Fruit fly (Drosophila melanogaster) whole organism, pupa: ENCODE results near the gene Lamtor3.

Source experiments
- CG32121 ChIP-seq: fragments of 200-800 bp; sonication (Bioruptor generic); IDR thresholded peaks from 2 replicates; pipeline ENCODE4 v1.3.6; 2022; ENCODE audit warnings: missing biosample characterization, missing genetic modification characterization
- CG34367 ChIP-seq: fragments of 200-800 bp; sonication (Bioruptor generic); optimal IDR thresholded peaks from 2 replicates; lab custom pipeline; 2018; ENCODE audit warnings: missing biosample characterization, mild to moderate bottlenecking, missing genetic modification characterization
- CG4496 ChIP-seq: fragments of 200-800 bp; sonication (Bioruptor generic); IDR thresholded peaks from 3 replicates; pipeline ENCODE4 v1.3.6; 2022; ENCODE audit warnings: missing biosample characterization, missing genetic modification characterization
- CG8159 ChIP-seq: fragments of 200-800 bp; sonication (Bioruptor generic); optimal IDR thresholded peaks from 3 replicates; lab custom pipeline; 2018; ENCODE audit warnings: missing biosample characterization, mild to moderate bottlenecking, missing genetic modification characterization, moderate library complexity
- CG8301 ChIP-seq: fragments of 200-800 bp; sonication (Bioruptor generic); optimal IDR thresholded peaks from 2 replicates; lab custom pipeline; 2018; ENCODE audit warnings: missing biosample characterization, mild to moderate bottlenecking, missing genetic modification characterization
- CG9948 ChIP-seq: fragments of 200-800 bp; sonication (Bioruptor generic); optimal IDR thresholded peaks from 2 replicates; lab custom pipeline; 2018; ENCODE audit warnings: missing biosample characterization, mild to moderate bottlenecking, missing genetic modification characterization, moderate library complexity
- D1 ChIP-seq: fragments of 200-800 bp; sonication (Bioruptor generic); optimal IDR thresholded peaks from 2 replicates; lab custom pipeline; 2018; ENCODE audit warnings: missing biosample characterization, mild to moderate bottlenecking, missing genetic modification characterization, moderate library complexity
- EcR ChIP-seq: fragments of 200-800 bp; sonication (Bioruptor generic); optimal IDR thresholded peaks from 3 replicates; lab custom pipeline; 2019; ENCODE audit warnings: missing biosample characterization, missing genetic modification characterization, mild to moderate bottlenecking, moderate library complexity, missing genetic modification reagents
- Ets98B ChIP-seq: fragments of 200-800 bp; sonication (Bioruptor generic); IDR thresholded peaks from 2 replicates; pipeline ENCODE4 v1.3.6; 2022; ENCODE audit warnings: missing biosample characterization, missing genetic modification characterization
- Pif1A ChIP-seq: fragments of 200-800 bp; sonication (Bioruptor generic); optimal IDR thresholded peaks from 3 replicates; lab custom pipeline; 2016; ENCODE audit warnings: missing biosample characterization, missing genetic modification characterization

DNA sequence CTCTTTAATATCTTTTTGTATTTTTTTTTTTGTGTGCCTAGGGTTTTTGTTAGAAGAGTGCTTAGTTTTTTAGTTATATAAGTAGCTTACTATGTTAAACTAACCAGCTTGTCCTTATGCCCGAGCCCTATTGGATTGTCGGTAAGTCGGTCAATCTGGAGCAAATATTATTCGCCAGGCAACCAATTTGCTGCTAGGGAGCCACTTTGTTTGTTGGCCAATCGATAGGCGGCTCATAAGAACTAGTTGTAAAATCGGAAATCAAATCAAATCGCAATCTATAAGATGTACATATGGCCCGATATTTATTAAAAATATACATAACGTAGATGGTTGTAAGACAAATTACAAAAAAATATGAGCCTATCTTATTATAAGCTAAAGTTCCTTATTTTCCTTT is 48.0 kb downstream of the Lamtor3 start, which contains the start of gene CG15144:
- TF ChIP-seq CG4496 (GFP tag; lab: Robert Waterston, UW), result no peak
- no peak for TF ChIP-seq CG34367 (tag; lab: Kevin White, UChicago)
- TF ChIP-seq CG32121 (GFP tag; lab: Robert Waterston, UW), result no peak
- TF ChIP-seq CG8301 (tag; lab: Kevin White, UChicago), result no peak
- TF ChIP-seq D1 (tag; lab: Kevin White, UChicago), result no peak
- no peak for TF ChIP-seq CG9948
- TF ChIP-seq CG8159 (tag; lab: Kevin White, UChicago), result no peak
- TF ChIP-seq Ets98B (GFP tag; lab: Robert Waterston, UW), result no peak
- TF ChIP-seq Pif1A (GFP tag; lab: Kevin White, UChicago), result no peak
- TF ChIP-seq EcR, result no peak
